Worm (Caenorhabditis elegans) whole organism, late embryonic: ENCODE measurements around the gene srh-215.

Source experiments
- C08G9.2 ChIP-seq: sonication (generic microtip); optimal IDR thresholded peaks from 2 replicates; lab custom pipeline; 2016; ENCODE audit warnings: mild to moderate bottlenecking, missing genetic modification characterization, moderate library complexity, missing compliant biosample characterization
- C38D4.7 ChIP-seq: fragments of 200-800 bp; sonication (Bioruptor generic); optimal IDR thresholded peaks from 2 replicates; lab custom pipeline; 2018; ENCODE audit warnings: mild to moderate bottlenecking, missing genetic modification characterization, moderate library complexity, missing compliant biosample characterization
- F13H6.1 ChIP-seq: sonication (generic microtip); optimal IDR thresholded peaks from 2 replicates; lab custom pipeline; 2016; ENCODE audit warnings: missing genetic modification characterization, missing compliant biosample characterization
- ceh-18 ChIP-seq: sonication (generic microtip); optimal IDR thresholded peaks from 2 replicates; lab custom pipeline; 2016; ENCODE audit warnings: missing genetic modification characterization, missing compliant biosample characterization
- ceh-19 ChIP-seq: fragments of 200-800 bp; sonication (Bioruptor generic); optimal IDR thresholded peaks from 2 replicates; lab custom pipeline; 2018; ENCODE audit warnings: mild to moderate bottlenecking, missing genetic modification characterization, missing compliant biosample characterization
- ceh-24 ChIP-seq: sonication (generic microtip); optimal IDR thresholded peaks from 2 replicates; lab custom pipeline; 2016; ENCODE audit warnings: mild to moderate bottlenecking, missing genetic modification characterization, missing compliant biosample characterization
- ceh-31 ChIP-seq: sonication (generic microtip); optimal IDR thresholded peaks from 2 replicates; lab custom pipeline; 2016; ENCODE audit warnings: missing genetic modification characterization, missing compliant biosample characterization
- ceh-34 ChIP-seq: sonication (generic microtip); optimal IDR thresholded peaks from 2 replicates; lab custom pipeline; 2016; ENCODE audit warnings: mild to moderate bottlenecking, missing genetic modification characterization, missing compliant biosample characterization
- ceh-48 ChIP-seq: sonication (generic microtip); optimal IDR thresholded peaks from 2 replicates; lab custom pipeline; 2016; ENCODE audit warnings: missing genetic modification characterization, inconsistent platforms, missing compliant biosample characterization
- ceh-9 ChIP-seq: sonication (generic microtip); optimal IDR thresholded peaks from 2 replicates; lab custom pipeline; 2016; ENCODE audit warnings: mild to moderate bottlenecking, missing genetic modification characterization, inconsistent platforms, missing compliant biosample characterization
- dmd-4 ChIP-seq: sonication (generic microtip); optimal IDR thresholded peaks from 2 replicates; lab custom pipeline; 2016; ENCODE audit warnings: borderline replicate concordance, missing genetic modification characterization, missing compliant biosample characterization
- dve-1 ChIP-seq: sonication (generic microtip); optimal IDR thresholded peaks from 2 replicates; lab custom pipeline; 2017; ENCODE audit warnings: antibody characterized with exemption, mild to moderate bottlenecking, missing genetic modification characterization, missing compliant biosample characterization
- elt-4 ChIP-seq: sonication (generic microtip); optimal IDR thresholded peaks from 2 replicates; lab custom pipeline; 2016; ENCODE audit warnings: missing genetic modification characterization, missing compliant biosample characterization
- ets-4 ChIP-seq: sonication (generic microtip); optimal IDR thresholded peaks from 2 replicates; lab custom pipeline; 2016; ENCODE audit warnings: missing genetic modification characterization, missing compliant biosample characterization
- eyg-1 ChIP-seq: sonication (generic microtip); optimal IDR thresholded peaks from 2 replicates; lab custom pipeline; 2016; ENCODE audit warnings: missing genotype, missing genetic modification characterization, missing compliant biosample characterization
- fax-1 ChIP-seq: sonication (generic microtip); optimal IDR thresholded peaks from 2 replicates; lab custom pipeline; 2016; ENCODE audit warnings: missing genotype, missing genetic modification characterization, missing compliant biosample characterization
- fkh-6 ChIP-seq: sonication (generic microtip); optimal IDR thresholded peaks from 2 replicates; lab custom pipeline; 2016; ENCODE audit warnings: missing genetic modification characterization, missing compliant biosample characterization
- hlh-6 ChIP-seq: sonication (generic microtip); optimal IDR thresholded peaks from 2 replicates; lab custom pipeline; 2016; ENCODE audit warnings: missing genotype, missing genetic modification characterization, missing compliant biosample characterization
- madf-2 ChIP-seq: sonication (generic microtip); optimal IDR thresholded peaks from 2 replicates; lab custom pipeline; 2017; ENCODE audit warnings: missing genetic modification characterization, missing compliant biosample characterization
- nfya-1 ChIP-seq: sonication (generic microtip); optimal IDR thresholded peaks from 2 replicates; lab custom pipeline; 2017; ENCODE audit warnings: missing genetic modification characterization, mild to moderate bottlenecking, missing compliant biosample characterization, antibody characterized with exemption, moderate library complexity
- nhr-11 ChIP-seq: fragments of 150-350 bp; optimal IDR thresholded peaks from 2 replicates; lab custom pipeline; 2014; ENCODE audit warnings: missing biosample characterization, missing genetic modification characterization
- npax-4 ChIP-seq: sonication (generic microtip); optimal IDR thresholded peaks from 2 replicates; lab custom pipeline; 2016; ENCODE audit warnings: missing genetic modification characterization, missing compliant biosample characterization
- odd-2 ChIP-seq: sonication (generic microtip); optimal IDR thresholded peaks from 2 replicates; lab custom pipeline; 2017; ENCODE audit warnings: antibody characterized with exemption, mild to moderate bottlenecking, missing genetic modification characterization, missing compliant biosample characterization
- pag-3 ChIP-seq: sonication (generic microtip); optimal IDR thresholded peaks from 2 replicates; lab custom pipeline; 2016; ENCODE audit warnings: missing compliant biosample characterization, missing genetic modification characterization, borderline replicate concordance
- pat-9 ChIP-seq: fragments of 200-800 bp; sonication (Bioruptor generic); optimal IDR thresholded peaks from 2 replicates; lab custom pipeline; 2018; ENCODE audit warnings: mild to moderate bottlenecking, missing genetic modification characterization, moderate library complexity, missing compliant biosample characterization
- pax-1 ChIP-seq: fragments of 150-350 bp; optimal IDR thresholded peaks from 2 replicates; lab custom pipeline; 2014; ENCODE audit warnings: missing biosample characterization, missing genetic modification characterization
- pha-4 ChIP-seq: fragments of 150-350 bp; optimal IDR thresholded peaks from 2 replicates; lab custom pipeline; 2018; ENCODE audit warnings: missing biosample characterization, missing genetic modification reagents, missing genetic modification characterization
- pros-1 ChIP-seq: fragments of 150-350 bp; optimal IDR thresholded peaks from 2 replicates; lab custom pipeline; 2014; ENCODE audit warnings: missing biosample characterization, missing genetic modification reagents, missing genetic modification characterization
- rnt-1 ChIP-seq: sonication (generic microtip); optimal IDR thresholded peaks from 2 replicates; lab custom pipeline; 2016; ENCODE audit warnings: missing genetic modification characterization, missing compliant biosample characterization
- sox-2 ChIP-seq: fragments of 200-800 bp; sonication (Bioruptor generic); IDR thresholded peaks from 2 replicates; pipeline ENCODE4 v1.3.6; 2022; ENCODE audit warnings: missing genetic modification reagents, missing genetic modification characterization, missing compliant biosample characterization
- tbx-2 ChIP-seq: sonication (generic microtip); optimal IDR thresholded peaks from 2 replicates; lab custom pipeline; 2016; ENCODE audit warnings: missing genetic modification characterization, missing compliant biosample characterization
- tbx-7 ChIP-seq: sonication (generic microtip); optimal IDR thresholded peaks from 2 replicates; lab custom pipeline; 2016; ENCODE audit warnings: missing genotype, missing genetic modification characterization, missing compliant biosample characterization
- unc-55 ChIP-seq: sonication (generic microtip); optimal IDR thresholded peaks from 2 replicates; lab custom pipeline; 2017; ENCODE audit warnings: missing biosample characterization, missing genetic modification reagents, missing genetic modification characterization
- ztf-16 ChIP-seq: sonication (generic microtip); optimal IDR thresholded peaks from 2 replicates; lab custom pipeline; 2017; ENCODE audit warnings: missing genetic modification characterization, missing compliant biosample characterization

Gene srh-215

ce11 chrV:16873642-16874041 is 41.8 kb upstream of the srh-215 start, which contains the start of gene srw-23:
TSS of gene srw-23 (plus strand) at chrV:16873942.
- TF ChIP-seq nfya-1 (tag; lab: Kevin White, UChicago) = no peak
- TF ChIP-seq ets-4 (tag; lab: Kevin White, UChicago) = no peak
- TF ChIP-seq odd-2 (tag; lab: Kevin White, UChicago) = no peak
- TF ChIP-seq unc-55 = no peak
- no peak for TF ChIP-seq elt-4 (tag; lab: Kevin White, UChicago)
- TF ChIP-seq pat-9 (tag; lab: Kevin White, UChicago) = no peak
- TF ChIP-seq ceh-18 (tag; lab: Kevin White, UChicago) = no peak
- no peak for TF ChIP-seq fkh-6 (tag; lab: Kevin White, UChicago)
- TF ChIP-seq npax-4 (tag; lab: Kevin White, UChicago) = no peak
- TF ChIP-seq ceh-34 = no peak
- TF ChIP-seq dmd-4 (tag; lab: Kevin White, UChicago) = no peak
- no peak for TF ChIP-seq C08G9.2 (tag; lab: Kevin White, UChicago)
- no peak for TF ChIP-seq ceh-9 (tag; lab: Kevin White, UChicago)
- TF ChIP-seq dve-1 (tag; lab: Kevin White, UChicago) = no peak
- TF ChIP-seq tbx-7 (tag; lab: Kevin White, UChicago) = no peak
- no peak for TF ChIP-seq nhr-11 (tag; lab: Kevin White, UChicago)
- TF ChIP-seq sox-2 (GFP tag; lab: Robert Waterston, UW) = no peak
- TF ChIP-seq ztf-16 (tag; lab: Kevin White, UChicago) = no peak

DNA sequence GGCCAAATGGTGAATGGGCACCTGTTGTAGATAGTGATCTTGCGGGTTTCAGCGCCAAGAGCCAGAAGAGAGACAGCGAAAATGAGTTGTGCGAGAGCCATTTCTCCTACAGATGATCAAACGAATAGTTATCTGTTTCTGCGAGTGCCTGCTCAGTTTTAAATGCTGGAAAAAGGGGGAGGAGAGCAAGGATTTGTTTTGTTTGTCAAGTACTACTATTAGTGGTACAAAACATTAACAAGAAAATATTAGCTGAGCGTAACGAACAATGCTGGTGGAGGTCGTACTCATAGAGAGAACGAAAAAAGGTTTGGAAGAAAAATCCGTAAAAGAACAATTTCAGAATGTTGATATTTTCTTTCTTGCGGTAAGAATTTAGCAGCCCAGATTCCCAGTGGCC is 39.6 kb upstream of the srh-215 start, which contains the start of gene thn-4:
Gene thn-4 (minus strand): TSS at position 101 of the 400 bp plus-strand sequence.
- TF ChIP-seq C38D4.7 = no peak
- TF ChIP-seq pha-4 (tag; lab: Kevin White, UChicago) = no peak

DNA sequence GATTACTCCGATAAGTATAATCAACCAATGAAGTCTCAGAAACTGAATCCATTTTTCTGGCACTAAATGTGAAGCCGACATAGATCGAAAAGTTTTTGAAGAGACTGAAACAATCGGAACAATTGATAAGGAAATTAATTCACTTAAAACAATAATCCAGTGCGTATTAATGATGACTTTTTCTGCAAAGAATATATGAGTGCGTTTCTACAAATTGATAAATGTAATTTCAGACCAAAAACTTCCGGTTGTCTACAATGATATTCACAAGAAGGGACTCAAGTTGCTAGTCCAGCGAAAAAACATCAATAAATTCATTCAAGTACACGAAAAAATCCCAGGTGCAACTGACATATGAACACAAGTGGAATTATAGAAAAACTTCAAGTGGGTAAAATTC is 37.9 kb upstream of the srh-215 start, which contains the start of gene clec-33:
Gene clec-33 (minus strand): TSS at position 101 of the 400 bp plus-strand sequence.
- TF ChIP-seq ceh-19 (GFP tag; lab: Kevin White, UChicago) (no peak), pag-3 (no peak), fax-1 (no peak), tbx-2 (no peak), ceh-48 (tag; lab: Kevin White, UChicago) (no peak), madf-2 (tag; lab: Kevin White, UChicago) (no peak), hlh-6 (tag; lab: Kevin White, UChicago) (no peak), pros-1 (tag; lab: Kevin White, UChicago) (no peak), unc-55 (no peak), nfya-1 (tag; lab: Kevin White, UChicago) (no peak), ceh-31 (tag; lab: Kevin White, UChicago) (no peak), ets-4 (tag; lab: Kevin White, UChicago) (no peak), pax-1 (tag; lab: Kevin White, UChicago) (no peak), nhr-11 (tag; lab: Kevin White, UChicago) (no peak), odd-2 (tag; lab: Kevin White, UChicago) (no peak), rnt-1 (tag; lab: Kevin White, UChicago) (no peak), ceh-24 (no peak), ceh-34 (no peak), elt-4 (tag; lab: Kevin White, UChicago) (no peak), C38D4.7 (no peak)

DNA sequence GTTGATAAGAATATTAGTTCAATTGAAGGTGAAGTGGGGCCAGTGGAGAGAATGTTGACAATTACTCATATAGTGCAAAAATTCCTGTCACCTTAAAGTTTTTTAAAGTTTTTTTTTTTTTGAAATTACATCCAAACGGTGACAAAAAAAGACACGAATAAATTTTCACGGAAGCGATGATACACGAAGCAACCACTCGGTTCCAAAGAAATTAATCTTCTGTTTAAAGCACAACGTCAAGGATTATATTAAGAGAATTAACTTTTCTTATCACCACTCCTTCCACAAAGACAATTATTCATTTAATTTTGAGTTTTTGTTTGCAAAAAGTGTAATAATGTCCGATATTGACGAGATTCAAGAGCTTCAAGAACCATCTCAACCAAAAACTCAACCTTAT is 33.6 kb upstream of the srh-215 start, which contains the start of gene clec-28:
Gene clec-28 (plus strand): TSS at position 301 of the 400 bp plus-strand sequence.
- TF ChIP-seq madf-2 (tag; lab: Kevin White, UChicago) (no peak), F13H6.1 (tag; lab: Kevin White, UChicago) (no peak), elt-4 (tag; lab: Kevin White, UChicago) (no peak), ceh-48 (tag; lab: Kevin White, UChicago) (no peak), eyg-1 (tag; lab: Kevin White, UChicago) (no peak), tbx-7 (tag; lab: Kevin White, UChicago) (no peak), dve-1 (tag; lab: Kevin White, UChicago) (no peak)
- TF ChIP-seq, all 69 proteins: peak for 0
